Fruit fly (Drosophila melanogaster): Measurements from ENCODE around the gene CG31288.

- TF ChIP-seq psq (GFP tag; optimal IDR thresholded peaks at IDR 0.05), result no peak
- TF ChIP-seq CG9705 (GFP tag; optimal IDR thresholded peaks at IDR 0.05), result no peak
- no peak for TF ChIP-seq Dfd (GFP tag; optimal IDR thresholded peaks at IDR 0.05)
- no peak for TF ChIP-seq tai (GFP tag; optimal IDR thresholded peaks at IDR 0.05)
These were observed 16.7 kb upstream of the CG31288 start, which contains the start of gene CG10559 for dm6 chr3R:25316016-25316415.
